Worm (Caenorhabditis elegans) whole organism, young adult: ENCODE data around the gene dao-2.

Source experiments
- F22D6.2 ChIP-seq: sonication (generic microtip); optimal IDR thresholded peaks from 2 replicates; lab custom pipeline; 2016; ENCODE audit warnings: mild to moderate bottlenecking, missing genetic modification characterization, missing compliant biosample characterization
- F37B4.10 ChIP-seq: fragments of 200-800 bp; sonication (Bioruptor generic); IDR thresholded peaks from 2 replicates; pipeline ENCODE4 v1.3.6; 2022; ENCODE audit warnings: missing genetic modification characterization, missing compliant biosample characterization
- F39B2.1 ChIP-seq: fragments of 200-800 bp; sonication (Bioruptor generic); IDR thresholded peaks from 2 replicates; pipeline ENCODE4 v1.3.6; 2022; ENCODE audit warnings: missing genetic modification reagents, missing genetic modification characterization, missing compliant biosample characterization
- T07F8.4 ChIP-seq: sonication (generic microtip); optimal IDR thresholded peaks from 2 replicates; lab custom pipeline; 2016; ENCODE audit warnings: mild to moderate bottlenecking, missing genetic modification characterization, moderate library complexity, missing compliant biosample characterization
- Y56A3A.18 ChIP-seq: fragments of 200-800 bp; sonication (Bioruptor generic); IDR thresholded peaks from 2 replicates; pipeline ENCODE4 v1.3.6; 2022; ENCODE audit warnings: missing genetic modification reagents, missing genetic modification characterization, missing compliant biosample characterization
- Y67H2A.10 ChIP-seq: fragments of 200-800 bp; sonication (Bioruptor generic); conservative IDR thresholded peaks from 2 replicates; pipeline ENCODE4 v1.3.6; 2022; ENCODE audit warnings: missing genetic modification reagents, missing genetic modification characterization, missing compliant biosample characterization
- ZK185.1 ChIP-seq: sonication (generic microtip); optimal IDR thresholded peaks from 2 replicates; lab custom pipeline; 2016; ENCODE audit warnings: mild to moderate bottlenecking, missing genetic modification characterization, missing compliant biosample characterization; ENCODE audit not compliant: poor library complexity, severe bottlenecking
- attf-3 ChIP-seq: fragments of 200-800 bp; sonication (Bioruptor generic); conservative IDR thresholded peaks from 2 replicates; pipeline ENCODE4 v1.3.6; 2022; ENCODE audit warnings: missing genetic modification reagents, missing genetic modification characterization, missing compliant biosample characterization
- attf-5 ChIP-seq: fragments of 200-800 bp; sonication (Bioruptor generic); optimal IDR thresholded peaks from 2 replicates; lab custom pipeline; 2018; ENCODE audit warnings: mild to moderate bottlenecking, missing genetic modification characterization, missing compliant biosample characterization
- attf-6 ChIP-seq: fragments of 200-800 bp; sonication (Bioruptor generic); IDR thresholded peaks from 2 replicates; pipeline ENCODE4 v1.3.6; 2022; ENCODE audit warnings: missing genetic modification reagents, missing genetic modification characterization, missing compliant biosample characterization
- ccch-3 ChIP-seq: fragments of 200-800 bp; sonication (Bioruptor generic); optimal IDR thresholded peaks from 2 replicates; lab custom pipeline; 2018; ENCODE audit warnings: mild to moderate bottlenecking, missing genetic modification characterization, missing compliant biosample characterization
- ceh-27 ChIP-seq: fragments of 200-800 bp; sonication (Bioruptor generic); optimal IDR thresholded peaks from 2 replicates; lab custom pipeline; 2018; ENCODE audit warnings: mild to moderate bottlenecking, missing genetic modification characterization, moderate library complexity, missing compliant biosample characterization
- chd-7 ChIP-seq: sonication (generic microtip); optimal IDR thresholded peaks from 2 replicates; lab custom pipeline; 2016; ENCODE audit warnings: mild to moderate bottlenecking, missing genetic modification characterization, moderate library complexity, missing compliant biosample characterization
- die-1 ChIP-seq: sonication (generic microtip); optimal IDR thresholded peaks from 2 replicates; lab custom pipeline; 2016; ENCODE audit warnings: missing genotype, mild to moderate bottlenecking, missing genetic modification characterization, missing compliant biosample characterization
- egl-18 ChIP-seq: fragments of 200-800 bp; sonication (Bioruptor generic); IDR thresholded peaks from 2 replicates; pipeline ENCODE4 v1.3.6; 2022; ENCODE audit warnings: missing genetic modification reagents, missing genetic modification characterization, missing compliant biosample characterization
- fkh-3 ChIP-seq: sonication (generic microtip); optimal IDR thresholded peaks from 2 replicates; lab custom pipeline; 2016; ENCODE audit warnings: mild to moderate bottlenecking, missing genetic modification characterization, missing compliant biosample characterization
- hsf-1 ChIP-seq: fragments of 200-800 bp; sonication (Bioruptor generic); IDR thresholded peaks from 2 replicates; pipeline ENCODE4 v1.3.6; 2022; ENCODE audit warnings: missing genetic modification reagents, missing genetic modification characterization, missing compliant biosample characterization
- lag-1 ChIP-seq: fragments of 200-800 bp; sonication (Bioruptor generic); IDR thresholded peaks from 2 replicates; pipeline ENCODE4 v1.3.6; 2022; ENCODE audit warnings: missing genetic modification reagents, missing genetic modification characterization, missing compliant biosample characterization
- let-526 ChIP-seq: fragments of 200-800 bp; sonication (Bioruptor generic); IDR thresholded peaks from 2 replicates; pipeline ENCODE4 v1.3.6; 2022; ENCODE audit warnings: missing genetic modification reagents, missing genetic modification characterization, missing compliant biosample characterization
- lin-35 ChIP-seq, 3 experiments: fragments of 150-350 bp in 2 of 3; sonication (generic microtip) in 1 of 3; optimal IDR thresholded peaks; 2 replicates each; lab custom pipeline; 2014 to 2018; ENCODE audit warnings: missing biosample characterization in 3 of 3, missing genetic modification characterization in 3 of 3, missing genetic modification reagents in 3 of 3
- lin-40 ChIP-seq: sonication (generic microtip); optimal IDR thresholded peaks from 2 replicates; lab custom pipeline; 2016; ENCODE audit warnings: missing genetic modification characterization, mild to moderate bottlenecking, missing compliant biosample characterization, missing genotype, missing genetic modification reagents
- lsy-27 ChIP-seq: sonication (generic microtip); optimal IDR thresholded peaks from 2 replicates; lab custom pipeline; 2017; ENCODE audit warnings: missing genetic modification characterization, mild to moderate bottlenecking, missing compliant biosample characterization, antibody characterized with exemption, missing genotype, borderline replicate concordance; ENCODE audit not compliant: insufficient read depth
- madf-3 ChIP-seq: fragments of 200-800 bp; sonication (Bioruptor generic); IDR thresholded peaks from 2 replicates; pipeline ENCODE4 v1.3.6; 2022; ENCODE audit warnings: missing genetic modification reagents, missing genetic modification characterization, missing compliant biosample characterization
- madf-6 ChIP-seq: fragments of 200-800 bp; sonication (Bioruptor generic); IDR thresholded peaks from 2 replicates; pipeline ENCODE4 v1.3.6; 2022; ENCODE audit warnings: missing genetic modification reagents, missing genetic modification characterization, missing compliant biosample characterization
- mcd-1 ChIP-seq: fragments of 200-800 bp; sonication (Bioruptor generic); IDR thresholded peaks from 2 replicates; pipeline ENCODE4 v1.3.6; 2022; ENCODE audit warnings: missing genetic modification reagents, missing genetic modification characterization, missing compliant biosample characterization
- nfyb-1 ChIP-seq: fragments of 200-800 bp; sonication (Bioruptor generic); IDR thresholded peaks from 2 replicates; pipeline ENCODE4 v1.3.6; 2022; ENCODE audit warnings: missing genetic modification reagents, missing genetic modification characterization, missing compliant biosample characterization
- nhr-27 ChIP-seq: fragments of 200-800 bp; sonication (Bioruptor generic); optimal IDR thresholded peaks from 2 replicates; lab custom pipeline; 2018; ENCODE audit warnings: mild to moderate bottlenecking, missing genetic modification characterization, moderate library complexity, missing compliant biosample characterization
- pbrm-1 ChIP-seq: fragments of 200-800 bp; sonication (Bioruptor generic); IDR thresholded peaks from 2 replicates; pipeline ENCODE4 v1.3.6; 2022; ENCODE audit warnings: missing genetic modification reagents, missing genetic modification characterization, missing compliant biosample characterization
- pha-4 ChIP-seq: fragments of 150-350 bp; sonication (generic microtip); optimal IDR thresholded peaks from 2 replicates; lab custom pipeline; 2014; ENCODE audit warnings: missing biosample characterization, missing genetic modification reagents, missing genetic modification characterization
- repo-1 ChIP-seq: sonication (generic microtip); optimal IDR thresholded peaks from 2 replicates; lab custom pipeline; 2017; ENCODE audit warnings: mild to moderate bottlenecking, missing genetic modification characterization, missing compliant biosample characterization
- rpc-1 ChIP-seq, 2 experiments: fragments of 150-350 bp in 1 of 2; sonication (generic microtip) in 1 of 2; optimal IDR thresholded peaks; 2 replicates each; lab custom pipeline; 2014 to 2018; ENCODE audit warnings: missing biosample characterization in 1 of 2, missing genetic modification characterization in 1 of 2, missing genetic modification reagents in 1 of 2, missing genotype in 1 of 2
- snpc-3.4 ChIP-seq: sonication (generic microtip); optimal IDR thresholded peaks from 2 replicates; lab custom pipeline; 2017; ENCODE audit warnings: missing genetic modification characterization, mild to moderate bottlenecking, missing compliant biosample characterization, antibody characterized with exemption, moderate library complexity, missing genotype, missing genetic modification reagents
- somi-1 ChIP-seq: fragments of 200-800 bp; sonication (Bioruptor generic); optimal IDR thresholded peaks from 2 replicates; lab custom pipeline; 2018; ENCODE audit warnings: mild to moderate bottlenecking, missing genetic modification characterization, missing compliant biosample characterization
- sptf-2 ChIP-seq: fragments of 200-800 bp; sonication (Bioruptor generic); optimal IDR thresholded peaks from 2 replicates; lab custom pipeline; 2018; ENCODE audit warnings: mild to moderate bottlenecking, missing genetic modification characterization, missing compliant biosample characterization
- tbp1 ChIP-seq: fragments of 200-800 bp; sonication (Bioruptor generic); optimal IDR thresholded peaks from 2 replicates; lab custom pipeline; 2018; ENCODE audit warnings: mild to moderate bottlenecking, missing genetic modification characterization, missing compliant biosample characterization
- xnd-1 ChIP-seq: sonication (generic microtip); optimal IDR thresholded peaks from 2 replicates; lab custom pipeline; 2016; ENCODE audit warnings: missing genotype, missing genetic modification reagents, missing genetic modification characterization, missing compliant biosample characterization
- ztf-22 ChIP-seq: fragments of 200-800 bp; sonication (Bioruptor generic); optimal IDR thresholded peaks from 2 replicates; lab custom pipeline; 2018; ENCODE audit warnings: mild to moderate bottlenecking, missing genetic modification characterization, moderate library complexity, missing compliant biosample characterization
- ztf-26 ChIP-seq: sonication (generic microtip); optimal IDR thresholded peaks from 2 replicates; lab custom pipeline; 2017; ENCODE audit warnings: missing genetic modification characterization, missing compliant biosample characterization
- ztf-6 ChIP-seq: fragments of 200-800 bp; sonication (Bioruptor generic); IDR thresholded peaks from 2 replicates; pipeline ENCODE4 v1.3.6; 2022; ENCODE audit warnings: missing genetic modification reagents, missing genetic modification characterization, missing compliant biosample characterization

The dao-2 gene

ce11 chrII:4599838-4600237, 37.1 kb downstream of the dao-2 start:
- TF ChIP-seq egl-18 (no peak), rpc-1 (optimal IDR thresholded peaks at IDR 0.05; lab: Kevin White, UChicago) (no peak), rpc-1 (tag; optimal IDR thresholded peaks at IDR 0.05; lab: Kevin White, UChicago) (no peak), ceh-27 (GFP tag; lab: Kevin White, UChicago) (no peak), ztf-22 (GFP tag; lab: Kevin White, UChicago) (no peak), nhr-27 (tag; lab: Kevin White, UChicago) (no peak), F39B2.1 (GFP tag; lab: Robert Waterston, UW) (no peak), lin-35 (GFP tag; optimal IDR thresholded peaks at IDR 0.05; lab: Kevin White, UChicago) (no peak), xnd-1 (tag; lab: Kevin White, UChicago) (no peak), sptf-2 (GFP tag; lab: Kevin White, UChicago) (no peak), ccch-3 (no peak), F22D6.2 (tag; lab: Kevin White, UChicago) (no peak), attf-3 (GFP tag; lab: Robert Waterston, UW) (no peak), Y67H2A.10 (GFP tag; lab: Robert Waterston, UW) (no peak), madf-3 (GFP tag; lab: Robert Waterston, UW) (no peak), F37B4.10 (GFP tag; lab: Robert Waterston, UW) (no peak), nfyb-1 (GFP tag; lab: Robert Waterston, UW) (no peak), Y56A3A.18 (GFP tag; lab: Robert Waterston, UW) (no peak), ZK185.1 (no peak), snpc-3.4 (no peak), chd-7 (tag; lab: Kevin White, UChicago) (no peak)

DNA sequence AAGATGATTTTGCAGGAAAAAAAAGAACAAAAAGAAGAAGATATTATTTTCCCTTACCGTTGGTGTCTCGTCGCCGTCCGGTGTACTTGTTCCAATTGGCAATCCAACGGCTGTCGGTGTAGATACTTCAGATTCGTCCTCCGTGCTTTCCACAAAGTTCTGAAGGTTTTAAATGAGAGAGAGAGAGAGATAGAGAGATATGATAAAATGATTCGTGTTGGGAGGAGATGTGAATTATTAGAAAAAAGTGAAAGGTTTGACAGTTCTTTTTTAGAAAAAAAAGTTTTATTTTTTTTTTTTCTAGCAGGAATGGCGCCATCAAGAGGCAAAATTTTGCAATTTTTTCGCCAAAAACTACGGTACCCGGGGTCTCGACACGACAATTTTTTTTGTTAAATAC, 37.5 kb downstream of the dao-2 start:
- TF ChIP-seq F22D6.2 (tag; lab: Kevin White, UChicago) (no peak), madf-6 (no peak), fkh-3 (no peak), ztf-26 (tag; lab: Kevin White, UChicago) (peak; percentile 31), lin-40 (peak; percentile 14), nhr-27 (tag; lab: Kevin White, UChicago) (no peak), pha-4 (no peak), lsy-27 (tag; lab: Kevin White, UChicago) (no peak)

- TF ChIP-seq mcd-1: no peak
- TF ChIP-seq nfyb-1 (GFP tag; lab: Robert Waterston, UW): peak; percentile 70; the same call in 1 of the 2 replicates
- TF ChIP-seq somi-1 (GFP tag; lab: Kevin White, UChicago): no peak
Observed at ce11 chrII:4600818-4601217, 38.1 kb downstream of the dao-2 start.

ce11 chrII:4601256-4601655, 38.5 kb downstream of the dao-2 start, which contains the start of gene ipla-1:
Gene ipla-1, minus strand, starts transcription at chrII:4601356.
- TF ChIP-seq lag-1 (no peak), pbrm-1 (GFP tag; lab: Robert Waterston, UW) (0 out of 2 replicates have a peak, but pooled peaks have one; percentile 24)

ce11 chrII:4602533-4602932, 39.8 kb downstream of the dao-2 start, which contains the start of gene coa-3:
Gene coa-3, minus strand, starts transcription at chrII:4602633.
- no peak for TF ChIP-seq attf-6
- TF ChIP-seq repo-1 (tag; lab: Kevin White, UChicago): no peak
- TF ChIP-seq let-526 (GFP tag; lab: Robert Waterston, UW): no peak
- TF ChIP-seq Y56A3A.18 (GFP tag; lab: Robert Waterston, UW): no peak
- no peak for TF ChIP-seq tbp1 (GFP tag; lab: Kevin White, UChicago)
- no peak for TF ChIP-seq F22D6.2 (tag; lab: Kevin White, UChicago)
- TF ChIP-seq die-1 (tag; lab: Kevin White, UChicago): no peak
- no peak for TF ChIP-seq T07F8.4 (tag; lab: Kevin White, UChicago)
- TF ChIP-seq hsf-1 (GFP tag; lab: Robert Waterston, UW): no peak
- TF ChIP-seq ceh-27 (GFP tag; lab: Kevin White, UChicago): no peak
- TF ChIP-seq attf-5 (GFP tag; lab: Kevin White, UChicago): no peak
- TF ChIP-seq sptf-2 (GFP tag; lab: Kevin White, UChicago): no peak
- no peak for TF ChIP-seq ztf-26 (tag; lab: Kevin White, UChicago)
- TF ChIP-seq ztf-6 (GFP tag; lab: Robert Waterston, UW): no peak
